Fruit fly (Drosophila melanogaster) whole organism, embryonic: ENCODE data around the gene CG14367.

Source experiments
- Bteb2 ChIP-seq: fragments of 200-800 bp; sonication (Bioruptor generic); optimal IDR thresholded peaks from 2 replicates; lab custom pipeline; 2016; ENCODE audit warnings: missing biosample characterization, missing genetic modification characterization
- CG10147 ChIP-seq: fragments of 200-800 bp; sonication (Bioruptor generic); optimal IDR thresholded peaks from 2 replicates; lab custom pipeline; 2019; ENCODE audit warnings: missing biosample characterization, mild to moderate bottlenecking, missing genetic modification characterization, moderate library complexity
- CG10431 ChIP-seq: fragments of 200-800 bp; sonication (Bioruptor generic); optimal IDR thresholded peaks from 3 replicates; lab custom pipeline; 2018; ENCODE audit warnings: missing biosample characterization, mild to moderate bottlenecking, missing genetic modification characterization
- CG11398 ChIP-seq: fragments of 200-800 bp; sonication (Bioruptor generic); optimal IDR thresholded peaks from 2 replicates; lab custom pipeline; 2016; ENCODE audit warnings: missing biosample characterization, missing genetic modification characterization
- CG11696 ChIP-seq: fragments of 200-800 bp; sonication (Bioruptor generic); IDR thresholded peaks from 2 replicates; pipeline ENCODE4 v1.3.6; 2022; ENCODE audit warnings: missing biosample characterization, missing genetic modification characterization
- CG18476 ChIP-seq: fragments of 200-800 bp; sonication (Bioruptor generic); optimal IDR thresholded peaks from 2 replicates; lab custom pipeline; 2016; ENCODE audit warnings: missing biosample characterization, mild to moderate bottlenecking, missing genetic modification characterization
- CG18599 ChIP-seq: fragments of 200-800 bp; sonication (Bioruptor generic); optimal IDR thresholded peaks from 3 replicates; lab custom pipeline; 2017; ENCODE audit warnings: missing biosample characterization, missing genetic modification characterization, mild to moderate bottlenecking, moderate library complexity, missing genetic modification reagents
- CG3163 ChIP-seq: fragments of 200-800 bp; sonication (Bioruptor generic); optimal IDR thresholded peaks from 3 replicates; lab custom pipeline; 2016; ENCODE audit warnings: missing biosample characterization, missing genetic modification characterization
- CG4282 ChIP-seq: fragments of 200-800 bp; sonication (Bioruptor generic); optimal IDR thresholded peaks from 2 replicates; lab custom pipeline; 2016; ENCODE audit warnings: missing biosample characterization, missing genetic modification characterization
- CG4328 ChIP-seq: fragments of 200-800 bp; sonication (Bioruptor generic); optimal IDR thresholded peaks from 3 replicates; lab custom pipeline; 2017; ENCODE audit warnings: missing biosample characterization, missing genetic modification reagents, missing genetic modification characterization
- CG5245 ChIP-seq: fragments of 200-800 bp; sonication (Bioruptor generic); optimal IDR thresholded peaks from 3 replicates; lab custom pipeline; 2016; ENCODE audit warnings: missing biosample characterization, missing genetic modification characterization
- CG5953 ChIP-seq: fragments of 200-800 bp; sonication (Bioruptor generic); IDR thresholded peaks from 2 replicates; pipeline ENCODE4 v1.3.6; 2022; ENCODE audit warnings: missing biosample characterization, missing genetic modification characterization
- CG6272 ChIP-seq: fragments of 200-800 bp; sonication (Bioruptor generic); IDR thresholded peaks from 2 replicates; pipeline ENCODE4 v1.3.6; 2022; ENCODE audit warnings: missing biosample characterization, missing genetic modification characterization
- CG6689 ChIP-seq: fragments of 200-800 bp; sonication (Bioruptor generic); IDR thresholded peaks from 2 replicates; pipeline ENCODE4 v1.3.6; 2022; ENCODE audit warnings: missing biosample characterization, missing genetic modification characterization
- CG7987 ChIP-seq: fragments of 200-800 bp; sonication (Bioruptor generic); optimal IDR thresholded peaks from 2 replicates; lab custom pipeline; 2018; ENCODE audit warnings: missing biosample characterization, mild to moderate bottlenecking, missing genetic modification characterization, moderate library complexity
- CG9215 ChIP-seq: fragments of 200-800 bp; sonication (Bioruptor generic); IDR thresholded peaks from 2 replicates; pipeline ENCODE4 v1.3.6; 2022; ENCODE audit warnings: missing biosample characterization, missing genetic modification characterization
- CG9797 ChIP-seq: fragments of 200-800 bp; sonication (Bioruptor generic); optimal IDR thresholded peaks from 3 replicates; lab custom pipeline; 2018; ENCODE audit warnings: missing biosample characterization, mild to moderate bottlenecking, missing genetic modification characterization
- CrebB ChIP-seq: fragments of 200-800 bp; sonication (Bioruptor generic); optimal IDR thresholded peaks from 3 replicates; lab custom pipeline; 2018; ENCODE audit warnings: missing biosample characterization, mild to moderate bottlenecking, missing genetic modification characterization
- Dip3 ChIP-seq: fragments of 200-800 bp; sonication (Bioruptor generic); optimal IDR thresholded peaks from 3 replicates; lab custom pipeline; 2016; ENCODE audit warnings: missing biosample characterization, missing genetic modification characterization
- Doc2 ChIP-seq: fragments of 200-800 bp; sonication (Bioruptor generic); IDR thresholded peaks from 2 replicates; pipeline ENCODE4 v1.3.6; 2022; ENCODE audit warnings: missing biosample characterization, missing genetic modification characterization
- Doc3 ChIP-seq: fragments of 200-800 bp; sonication (Bioruptor generic); IDR thresholded peaks from 3 replicates; pipeline ENCODE4 v1.3.6; 2022; ENCODE audit warnings: missing biosample characterization, missing genetic modification characterization; ENCODE audit not compliant: partially characterized antibody
- E2f1 ChIP-seq: fragments of 200-800 bp; sonication (Bioruptor generic); IDR thresholded peaks from 2 replicates; pipeline ENCODE4 v1.3.6; 2022; ENCODE audit warnings: missing biosample characterization, missing genetic modification characterization
- Fer3 ChIP-seq: fragments of 200-800 bp; sonication (Bioruptor generic); optimal IDR thresholded peaks from 2 replicates; lab custom pipeline; 2018; ENCODE audit warnings: missing biosample characterization, mild to moderate bottlenecking, missing genetic modification characterization, moderate library complexity
- Hr51 ChIP-seq, 2 experiments: fragments of 200-800 bp; sonication (Bioruptor generic); optimal IDR thresholded peaks; 2 replicates in 1 of 2; 3 replicates in 1 of 2; lab custom pipeline; 2016 to 2018; ENCODE audit warnings: missing biosample characterization in 2 of 2, missing genetic modification characterization in 2 of 2, mild to moderate bottlenecking in 1 of 2, moderate library complexity in 1 of 2
- Myb ChIP-seq: fragments of 200-800 bp; sonication (Bioruptor generic); optimal IDR thresholded peaks from 2 replicates; lab custom pipeline; 2016; ENCODE audit warnings: missing biosample characterization, missing genetic modification characterization
- Ravus ChIP-seq: fragments of 200-800 bp; sonication (Bioruptor generic); IDR thresholded peaks from 2 replicates; pipeline ENCODE4 v1.3.6; 2022; ENCODE audit warnings: missing biosample characterization, missing genetic modification characterization
- Xrp1 ChIP-seq: fragments of 200-800 bp; sonication (Bioruptor generic); IDR thresholded peaks from 2 replicates; pipeline ENCODE4 v1.3.6; 2022; ENCODE audit warnings: missing biosample characterization, missing genetic modification characterization
- ase ChIP-seq: fragments of 200-800 bp; sonication (Bioruptor generic); IDR thresholded peaks from 3 replicates; pipeline ENCODE4 v1.3.6; 2022; ENCODE audit warnings: missing biosample characterization, missing genetic modification characterization
- chif ChIP-seq, 2 experiments: fragments of 200-800 bp; sonication (Bioruptor generic); optimal IDR thresholded peaks; 3 replicates each; lab custom pipeline; 2016; ENCODE audit warnings: missing biosample characterization in 2 of 2, missing genetic modification characterization in 2 of 2
- cwo ChIP-seq: fragments of 200-800 bp; sonication (Bioruptor generic); optimal IDR thresholded peaks from 3 replicates; lab custom pipeline; 2017; ENCODE audit warnings: missing biosample characterization, missing genetic modification characterization, mild to moderate bottlenecking, moderate library complexity, missing genetic modification reagents
- dimm ChIP-seq: fragments of 200-800 bp; sonication (Bioruptor generic); IDR thresholded peaks from 2 replicates; pipeline ENCODE4 v1.3.6; 2022; ENCODE audit warnings: missing biosample characterization, missing genetic modification characterization
- dmrt11E ChIP-seq: fragments of 200-800 bp; sonication (Bioruptor generic); optimal IDR thresholded peaks from 3 replicates; lab custom pipeline; 2018; ENCODE audit warnings: missing biosample characterization, mild to moderate bottlenecking, missing genetic modification characterization, moderate library complexity
- dpn ChIP-seq, 2 experiments: fragments of 200-800 bp; sonication (Bioruptor generic); optimal IDR thresholded peaks; 3 replicates each; lab custom pipeline; 2016; ENCODE audit warnings: missing biosample characterization in 2 of 2, missing genetic modification characterization in 2 of 2
- emc ChIP-seq: fragments of 200-800 bp; sonication (Bioruptor generic); optimal IDR thresholded peaks from 2 replicates; lab custom pipeline; 2016; ENCODE audit warnings: missing biosample characterization, missing genetic modification characterization
- ems ChIP-seq: fragments of 200-800 bp; sonication (Bioruptor generic); optimal IDR thresholded peaks from 3 replicates; lab custom pipeline; 2016; ENCODE audit warnings: missing biosample characterization, missing genetic modification characterization
- eve ChIP-seq, 2 experiments: fragments of >200 bp; optimal IDR thresholded peaks; 2 replicates each; lab custom pipeline; 2017; ENCODE audit warnings: missing biosample characterization in 2 of 2, missing genetic modification characterization in 2 of 2
- fu2 ChIP-seq: fragments of 200-800 bp; sonication (Bioruptor generic); optimal IDR thresholded peaks from 2 replicates; lab custom pipeline; 2016; ENCODE audit warnings: missing biosample characterization, missing genetic modification characterization
- gem ChIP-seq: fragments of 200-800 bp; sonication (Bioruptor generic); optimal IDR thresholded peaks from 2 replicates; lab custom pipeline; 2019; ENCODE audit warnings: missing biosample characterization, mild to moderate bottlenecking, missing genetic modification characterization, moderate library complexity
- otp ChIP-seq: fragments of 200-800 bp; sonication (Bioruptor generic); IDR thresholded peaks from 3 replicates; pipeline ENCODE4, ENCODE4 v1.3.6; 2022; ENCODE audit warnings: missing biosample characterization, missing genetic modification characterization
- peb ChIP-seq: fragments of 200-800 bp; sonication (Bioruptor generic); IDR thresholded peaks from 2 replicates; pipeline ENCODE4 v1.3.6; 2022; ENCODE audit warnings: missing biosample characterization, missing genetic modification characterization
- phol ChIP-seq: fragments of 200-800 bp; sonication (Bioruptor generic); optimal IDR thresholded peaks from 3 replicates; lab custom pipeline; 2018; ENCODE audit warnings: missing biosample characterization, mild to moderate bottlenecking, missing genetic modification characterization, moderate library complexity
- repo ChIP-seq: fragments of 200-800 bp; sonication (Bioruptor generic); optimal IDR thresholded peaks from 2 replicates; lab custom pipeline; 2016; ENCODE audit warnings: missing biosample characterization, missing genetic modification characterization
- schlank ChIP-seq: fragments of 200-800 bp; sonication (Bioruptor generic); optimal IDR thresholded peaks from 2 replicates; lab custom pipeline; 2018; ENCODE audit warnings: missing biosample characterization, mild to moderate bottlenecking, missing genetic modification characterization
- sens ChIP-seq: fragments of 200-800 bp; sonication (Bioruptor generic); peaks from one replicate; lab custom pipeline; 2016; ENCODE audit warnings: missing biosample characterization, missing genetic modification characterization
- sisA ChIP-seq: fragments of 200-800 bp; sonication (Bioruptor generic); IDR thresholded peaks from 2 replicates; pipeline ENCODE4 v1.3.6; 2022; ENCODE audit warnings: missing biosample characterization, missing genetic modification characterization
- usp ChIP-seq: fragments of >200 bp; optimal IDR thresholded peaks from 2 replicates; lab custom pipeline; 2017; ENCODE audit warnings: missing biosample characterization, missing genetic modification characterization
- vnd ChIP-seq: fragments of 200-800 bp; sonication (Bioruptor generic); IDR thresholded peaks from 3 replicates; pipeline ENCODE4 v1.3.6; 2022; ENCODE audit warnings: missing biosample characterization, missing genetic modification characterization; ENCODE audit not compliant: partially characterized antibody
- wdn ChIP-seq: fragments of 200-800 bp; sonication (Bioruptor generic); IDR thresholded peaks from 2 replicates; pipeline ENCODE4 v1.3.6; 2022; ENCODE audit warnings: missing biosample characterization, missing genetic modification characterization
- zfh2 ChIP-seq: fragments of 200-800 bp; sonication (Bioruptor generic); optimal IDR thresholded peaks from 2 replicates; lab custom pipeline; 2016; ENCODE audit warnings: missing biosample characterization, missing genetic modification characterization

CG14367 gene

DNA sequence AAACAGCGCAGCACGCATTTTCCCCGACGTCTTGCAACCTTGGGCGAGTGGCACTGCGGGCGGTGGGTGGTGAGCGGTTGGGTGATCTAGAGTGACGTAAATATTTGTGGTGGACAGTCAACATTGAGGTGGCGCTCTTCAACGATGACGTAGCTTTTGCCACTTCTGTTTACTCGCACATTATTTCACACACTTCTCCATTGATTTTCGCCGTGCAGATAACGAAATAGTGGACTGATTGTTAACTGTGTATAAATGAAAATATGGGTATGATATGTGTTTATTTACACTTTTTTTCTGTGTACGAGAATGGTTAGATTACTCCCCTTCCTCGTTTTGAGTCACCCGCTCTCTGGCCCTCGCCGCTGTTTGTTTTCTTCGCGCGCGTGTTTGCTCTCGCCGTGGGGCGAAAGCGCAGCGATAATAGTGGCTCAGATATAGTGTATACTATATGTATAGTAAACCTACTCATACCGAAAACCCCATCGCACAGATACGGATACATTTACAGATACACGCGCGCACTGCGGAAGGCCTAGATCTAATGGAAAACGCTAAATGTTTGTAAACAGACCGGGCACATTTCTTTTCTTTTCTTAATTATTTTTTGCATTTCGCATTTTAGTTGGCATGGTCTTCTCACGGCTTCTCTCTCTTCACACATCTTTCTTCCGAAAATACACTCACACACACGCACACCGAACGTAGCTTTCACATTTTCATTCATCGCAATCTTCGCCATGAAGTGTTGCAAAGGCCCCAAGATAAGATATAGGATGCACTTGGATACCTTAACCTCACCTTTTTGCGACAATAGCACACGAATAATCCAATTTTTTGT is 7.3 kb upstream of the CG14367 start, which contains the start of gene omd (continued):
- TF ChIP-seq ase = 0 out of 3 replicates have a peak, but pooled peaks have one; percentile 12
- TF ChIP-seq chif (GFP tag; optimal IDR thresholded peaks at IDR 0.05; lab: Kevin White, UChicago) = peak; percentile 38 to 40
- no peak for TF ChIP-seq Doc2 (GFP tag; lab: Robert Waterston, UW)
- TF ChIP-seq dmrt11E (tag; lab: Kevin White, UChicago) = peak; percentile 64
- TF ChIP-seq CG6689 (GFP tag; lab: Robert Waterston, UW) = peak; percentile 54; the same call in 1 of the 2 replicates
- TF ChIP-seq sisA (GFP tag; lab: Robert Waterston, UW) = no peak
- no peak; the same call in 1 of the 2 replicates for TF ChIP-seq Ravus (GFP tag; lab: Robert Waterston, UW)
- peak; percentile 88 for TF ChIP-seq CG18599 (GFP tag; lab: Kevin White, UChicago)
- TF ChIP-seq CG5245 (GFP tag; lab: Kevin White, UChicago) = peak; percentile 33
- peak; percentile 32 to 56 for TF ChIP-seq dpn (GFP tag; optimal IDR thresholded peaks at IDR 0.05; lab: Kevin White, UChicago)
- peak; percentile 54; the same call in 1 of the 2 replicates for TF ChIP-seq E2f1
- no peak for TF ChIP-seq gem
- TF ChIP-seq CG4328 (GFP tag; lab: Kevin White, UChicago) = peak; percentile 79
- TF ChIP-seq CG11398 (GFP tag; lab: Kevin White, UChicago) = peak; percentile 31
- peak; percentile 25 for TF ChIP-seq repo (GFP tag; lab: Kevin White, UChicago)
- no peak for TF ChIP-seq CG9215 (GFP tag; lab: Robert Waterston, UW)
- no peak for TF ChIP-seq CG6272 (GFP tag; lab: Robert Waterston, UW)
- TF ChIP-seq Xrp1 (GFP tag; lab: Robert Waterston, UW) = peak; percentile 81
- TF ChIP-seq peb = peak; percentile 18
- TF ChIP-seq dimm (GFP tag; lab: Robert Waterston, UW) = no peak
- no peak for TF ChIP-seq usp (GFP tag; lab: Kevin White, UChicago)
- TF ChIP-seq CG5953 (GFP tag; lab: Robert Waterston, UW) = peak; percentile 46; the same call in 1 of the 2 replicates
- peak; percentile 42 for TF ChIP-seq Bteb2 (GFP tag; lab: Kevin White, UChicago)
- peak; percentile 89 for TF ChIP-seq CrebB (tag; lab: Kevin White, UChicago)
- peak; percentile 53 for TF ChIP-seq wdn (GFP tag; lab: Robert Waterston, UW)
- no peak for TF ChIP-seq Dip3 (GFP tag; lab: Kevin White, UChicago)
- no peak for TF ChIP-seq emc (GFP tag; lab: Kevin White, UChicago)
- no peak for TF ChIP-seq CG11696
- no peak for TF ChIP-seq CG4282
- TF ChIP-seq zfh2 (GFP tag; lab: Kevin White, UChicago) = peak; percentile 10
- peak; percentile 41 for TF ChIP-seq CG3163 (GFP tag; lab: Kevin White, UChicago)
- TF ChIP-seq CG18476 = peak; percentile 5
- no peak for TF ChIP-seq Doc3 (GFP tag; lab: Robert Waterston, UW)
- TF ChIP-seq vnd (GFP tag; lab: Robert Waterston, UW) = no peak
- TF ChIP-seq phol = no peak
- TF ChIP-seq Fer3 = no peak
- peak; percentile 94 for TF ChIP-seq sens (GFP tag; lab: Kevin White, UChicago)
- peak; percentile 26 for TF ChIP-seq ems
- TF ChIP-seq CG10431 (GFP tag; lab: Kevin White, UChicago) = peak; percentile 82
- peak in 1 of 2 experiments; percentile 69 for TF ChIP-seq Hr51 (GFP tag; optimal IDR thresholded peaks at IDR 0.05; lab: Kevin White, UChicago)
- peak; percentile 75; the same call in 1 of the 3 replicates for TF ChIP-seq otp (GFP tag; lab: Robert Waterston, UW)
- TF ChIP-seq cwo (GFP tag; lab: Kevin White, UChicago) = peak; percentile 61
- peak; percentile 44 for TF ChIP-seq CG10147
- TF ChIP-seq CG7987 (GFP tag; lab: Kevin White, UChicago) = peak; percentile 84
- TF ChIP-seq fu2 (GFP tag; lab: Kevin White, UChicago) = no peak
- TF ChIP-seq Myb = peak; percentile 28
- TF ChIP-seq schlank = peak; percentile 58
- TF ChIP-seq eve (GFP tag; optimal IDR thresholded peaks at IDR 0.05; lab: Kevin White, UChicago) = no peak
- no peak for TF ChIP-seq CG9797 (GFP tag; lab: Kevin White, UChicago)
